Worm (Caenorhabditis elegans) whole organism, young adult: ENCODE measurements around the gene lmtr-3.

Experiments used
- B0035.1 ChIP-seq: sonication (generic microtip); optimal IDR thresholded peaks from 2 replicates; lab custom pipeline; 2016; ENCODE audit warnings: missing genetic modification characterization, mild to moderate bottlenecking, missing compliant biosample characterization, missing genotype, missing genetic modification reagents
- B0261.1 ChIP-seq: sonication (generic microtip); optimal IDR thresholded peaks from 2 replicates; lab custom pipeline; 2016; ENCODE audit warnings: mild to moderate bottlenecking, missing genetic modification characterization, moderate library complexity, missing compliant biosample characterization
- D2030.7 ChIP-seq: fragments of 200-800 bp; sonication (Bioruptor generic); IDR thresholded peaks from 2 replicates; pipeline ENCODE4 v1.3.6; 2022; ENCODE audit warnings: missing genetic modification reagents, missing genetic modification characterization, missing compliant biosample characterization
- F33H1.4 ChIP-seq: fragments of 200-800 bp; sonication (Bioruptor generic); IDR thresholded peaks from 2 replicates; pipeline ENCODE4 v1.3.6; 2022; ENCODE audit warnings: missing genetic modification reagents, missing genetic modification characterization, missing compliant biosample characterization
- F49E8.2 ChIP-seq: sonication (generic microtip); optimal IDR thresholded peaks from 3 replicates; lab custom pipeline; 2017; ENCODE audit warnings: missing genetic modification characterization, mild to moderate bottlenecking, missing compliant biosample characterization, antibody characterized with exemption, moderate library complexity; ENCODE audit not compliant: insufficient read depth
- F55B11.4 ChIP-seq: sonication (generic microtip); optimal IDR thresholded peaks from 2 replicates; lab custom pipeline; 2016; ENCODE audit warnings: missing compliant biosample characterization, missing genetic modification characterization, borderline replicate concordance; ENCODE audit not compliant: insufficient read depth
- F57A8.1 ChIP-seq: fragments of 200-800 bp; sonication (Bioruptor generic); optimal IDR thresholded peaks from 2 replicates; lab custom pipeline; 2018; ENCODE audit warnings: mild to moderate bottlenecking, missing genetic modification characterization, moderate library complexity, missing compliant biosample characterization
- F57C9.4 ChIP-seq: sonication (generic microtip); optimal IDR thresholded peaks from 2 replicates; lab custom pipeline; 2017; ENCODE audit warnings: mild to moderate bottlenecking, missing genetic modification characterization, missing compliant biosample characterization
- T07F8.4 ChIP-seq: sonication (generic microtip); optimal IDR thresholded peaks from 2 replicates; lab custom pipeline; 2016; ENCODE audit warnings: mild to moderate bottlenecking, missing genetic modification characterization, moderate library complexity, missing compliant biosample characterization
- atf-7 ChIP-seq: sonication (generic microtip); optimal IDR thresholded peaks from 2 replicates; lab custom pipeline; 2017; ENCODE audit warnings: mild to moderate bottlenecking, missing genetic modification characterization, missing compliant biosample characterization
- attf-3 ChIP-seq: fragments of 200-800 bp; sonication (Bioruptor generic); conservative IDR thresholded peaks from 2 replicates; pipeline ENCODE4 v1.3.6; 2022; ENCODE audit warnings: missing genetic modification reagents, missing genetic modification characterization, missing compliant biosample characterization
- attf-5 ChIP-seq: fragments of 200-800 bp; sonication (Bioruptor generic); optimal IDR thresholded peaks from 2 replicates; lab custom pipeline; 2018; ENCODE audit warnings: mild to moderate bottlenecking, missing genetic modification characterization, missing compliant biosample characterization
- ccch-3 ChIP-seq: fragments of 200-800 bp; sonication (Bioruptor generic); optimal IDR thresholded peaks from 2 replicates; lab custom pipeline; 2018; ENCODE audit warnings: mild to moderate bottlenecking, missing genetic modification characterization, missing compliant biosample characterization
- ceh-40 ChIP-seq: fragments of 200-800 bp; sonication (Bioruptor generic); IDR thresholded peaks from 2 replicates; pipeline ENCODE4 v1.3.6; 2022; ENCODE audit warnings: missing genetic modification characterization, missing compliant biosample characterization
- dpff-1 ChIP-seq: sonication (generic microtip); optimal IDR thresholded peaks from 2 replicates; lab custom pipeline; 2017; ENCODE audit warnings: mild to moderate bottlenecking, missing genetic modification characterization, missing compliant biosample characterization
- efl-1 ChIP-seq: fragments of 150-350 bp; optimal IDR thresholded peaks from 2 replicates; lab custom pipeline; 2014; ENCODE audit warnings: missing biosample characterization, missing genetic modification reagents, missing genetic modification characterization
- egl-44 ChIP-seq: fragments of 200-800 bp; sonication (Bioruptor generic); IDR thresholded peaks from 2 replicates; pipeline ENCODE4 v1.3.6; 2022; ENCODE audit warnings: missing genetic modification reagents, missing genetic modification characterization, missing compliant biosample characterization
- fkh-3 ChIP-seq: sonication (generic microtip); optimal IDR thresholded peaks from 2 replicates; lab custom pipeline; 2016; ENCODE audit warnings: mild to moderate bottlenecking, missing genetic modification characterization, missing compliant biosample characterization
- gei-17 ChIP-seq: fragments of 200-800 bp; sonication (Bioruptor generic); optimal IDR thresholded peaks from 2 replicates; lab custom pipeline; 2018; ENCODE audit warnings: mild to moderate bottlenecking, missing genetic modification characterization, missing compliant biosample characterization
- him-1 ChIP-seq: sonication (generic microtip); optimal IDR thresholded peaks from 2 replicates; lab custom pipeline; 2016; ENCODE audit warnings: missing genotype, missing genetic modification reagents, missing genetic modification characterization, missing compliant biosample characterization
- hlh-26 ChIP-seq: fragments of 200-800 bp; sonication (Bioruptor generic); conservative IDR thresholded peaks from 2 replicates; pipeline ENCODE4 v1.3.6; 2022; ENCODE audit warnings: missing genetic modification reagents, missing genetic modification characterization, missing compliant biosample characterization
- hrde-1 ChIP-seq: sonication (generic microtip); optimal IDR thresholded peaks from 2 replicates; lab custom pipeline; 2016; ENCODE audit warnings: missing genetic modification characterization, mild to moderate bottlenecking, missing compliant biosample characterization, moderate library complexity, missing genotype, missing genetic modification reagents, borderline replicate concordance
- lin-54 ChIP-seq: fragments of 200-800 bp; sonication (Bioruptor generic); optimal IDR thresholded peaks from 2 replicates; lab custom pipeline; 2018; ENCODE audit warnings: mild to moderate bottlenecking, missing genetic modification characterization, missing compliant biosample characterization
- madf-3 ChIP-seq: fragments of 200-800 bp; sonication (Bioruptor generic); IDR thresholded peaks from 2 replicates; pipeline ENCODE4 v1.3.6; 2022; ENCODE audit warnings: missing genetic modification reagents, missing genetic modification characterization, missing compliant biosample characterization
- mes-4 ChIP-seq: sonication (generic microtip); optimal IDR thresholded peaks from 2 replicates; lab custom pipeline; 2016; ENCODE audit warnings: missing genotype, missing genetic modification characterization, missing compliant biosample characterization
- nfyb-1 ChIP-seq: fragments of 200-800 bp; sonication (Bioruptor generic); IDR thresholded peaks from 2 replicates; pipeline ENCODE4 v1.3.6; 2022; ENCODE audit warnings: missing genetic modification reagents, missing genetic modification characterization, missing compliant biosample characterization
- rec-8 ChIP-seq, 2 experiments: sonication (generic microtip); optimal IDR thresholded peaks; 2 replicates each; lab custom pipeline; 2016; ENCODE audit warnings: mild to moderate bottlenecking in 2 of 2, missing genetic modification characterization in 2 of 2, missing genetic modification reagents in 2 of 2, missing genotype in 2 of 2, missing biosample characterization in 1 of 2, missing compliant biosample characterization in 1 of 2, moderate library complexity in 1 of 2
- repo-1 ChIP-seq: sonication (generic microtip); optimal IDR thresholded peaks from 2 replicates; lab custom pipeline; 2017; ENCODE audit warnings: mild to moderate bottlenecking, missing genetic modification characterization, missing compliant biosample characterization
- sdz-38 ChIP-seq: sonication (generic microtip); optimal IDR thresholded peaks from 2 replicates; lab custom pipeline; 2016; ENCODE audit warnings: missing genotype, missing genetic modification characterization, missing compliant biosample characterization
- sptf-2 ChIP-seq: fragments of 200-800 bp; sonication (Bioruptor generic); optimal IDR thresholded peaks from 2 replicates; lab custom pipeline; 2018; ENCODE audit warnings: mild to moderate bottlenecking, missing genetic modification characterization, missing compliant biosample characterization
- tlf-1 ChIP-seq: fragments of 200-800 bp; sonication (Bioruptor generic); optimal IDR thresholded peaks from 2 replicates; lab custom pipeline; 2018; ENCODE audit warnings: mild to moderate bottlenecking, missing genetic modification characterization, missing compliant biosample characterization
- unc-62 ChIP-seq: fragments of 150-350 bp; optimal IDR thresholded peaks from 2 replicates; lab custom pipeline; 2014; ENCODE audit warnings: missing biosample characterization, missing genetic modification reagents, missing genetic modification characterization
- xnd-1 ChIP-seq: sonication (generic microtip); optimal IDR thresholded peaks from 2 replicates; lab custom pipeline; 2016; ENCODE audit warnings: missing genotype, missing genetic modification reagents, missing genetic modification characterization, missing compliant biosample characterization
- zfh-2 ChIP-seq: fragments of 200-800 bp; sonication (Bioruptor generic); conservative IDR thresholded peaks from 2 replicates; pipeline ENCODE4 v1.3.6; 2022; ENCODE audit warnings: missing genetic modification reagents, missing genetic modification characterization, missing compliant biosample characterization
- ztf-26 ChIP-seq: sonication (generic microtip); optimal IDR thresholded peaks from 2 replicates; lab custom pipeline; 2017; ENCODE audit warnings: missing genetic modification characterization, missing compliant biosample characterization

lmtr-3 gene

ce11 chrV:11157947-11158346 is 34.0 kb downstream of the lmtr-3 start, which contains the start of gene srg-42:
Gene srg-42, minus strand, starts transcription at chrV:11158047.
- TF ChIP-seq lin-54 (no peak), B0261.1 (tag; lab: Kevin White, UChicago) (no peak), egl-44 (GFP tag; lab: Robert Waterston, UW) (no peak), ceh-40 (GFP tag; lab: Robert Waterston, UW) (no peak), fkh-3 (no peak), unc-62 (GFP tag; lab: Kevin White, UChicago) (no peak), F57A8.1 (GFP tag; lab: Kevin White, UChicago) (no peak)

DNA sequence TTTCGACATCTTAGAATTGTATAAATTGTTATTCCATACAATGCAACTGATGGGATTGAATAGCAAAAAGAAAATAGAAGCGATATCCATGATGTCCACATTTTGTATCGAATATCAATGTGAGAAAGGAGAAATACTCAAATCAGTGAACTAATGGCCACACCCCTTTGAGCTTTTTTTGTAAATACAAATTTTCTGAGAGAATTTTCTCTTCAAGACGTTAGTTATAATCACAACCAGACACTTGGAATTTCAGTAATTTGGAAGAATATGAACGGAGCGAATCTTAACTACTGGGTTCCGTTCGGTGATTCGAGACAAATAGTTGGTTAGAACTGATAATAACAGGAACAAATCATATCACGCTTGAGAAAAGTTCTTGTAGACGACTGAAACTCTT is 37.8 kb downstream of the lmtr-3 start, which contains the start of gene srg-41:
Gene srg-41, minus strand, starts transcription at position 101 of the 400 bp plus-strand sequence.
- no peak for TF ChIP-seq zfh-2 (GFP tag; lab: Robert Waterston, UW)
- no peak for TF ChIP-seq ztf-26 (tag; lab: Kevin White, UChicago)
- no peak for TF ChIP-seq B0035.1 (tag; lab: Kevin White, UChicago)
- no peak for TF ChIP-seq T07F8.4 (tag; lab: Kevin White, UChicago)
- no peak for TF ChIP-seq attf-5 (GFP tag; lab: Kevin White, UChicago)
- no peak for TF ChIP-seq D2030.7
- no peak for TF ChIP-seq B0261.1 (tag; lab: Kevin White, UChicago)
- no peak for TF ChIP-seq him-1
- TF ChIP-seq F33H1.4: no peak
- TF ChIP-seq repo-1 (tag; lab: Kevin White, UChicago): no peak

- no peak for TF ChIP-seq tlf-1 (GFP tag; lab: Kevin White, UChicago)
- TF ChIP-seq sptf-2 (GFP tag; lab: Kevin White, UChicago): no peak
- no peak for TF ChIP-seq F55B11.4 (tag; lab: Kevin White, UChicago)
- TF ChIP-seq rec-8 (tag; optimal IDR thresholded peaks at IDR 0.05; lab: Kevin White, UChicago): no peak
- TF ChIP-seq hlh-26: no peak
Observed at ce11 chrV:11164475-11164874, 40.5 kb downstream of the lmtr-3 start, which contains the start of gene srg-40. Gene srg-40, minus strand, starts transcription at chrV:11164575.

DNA sequence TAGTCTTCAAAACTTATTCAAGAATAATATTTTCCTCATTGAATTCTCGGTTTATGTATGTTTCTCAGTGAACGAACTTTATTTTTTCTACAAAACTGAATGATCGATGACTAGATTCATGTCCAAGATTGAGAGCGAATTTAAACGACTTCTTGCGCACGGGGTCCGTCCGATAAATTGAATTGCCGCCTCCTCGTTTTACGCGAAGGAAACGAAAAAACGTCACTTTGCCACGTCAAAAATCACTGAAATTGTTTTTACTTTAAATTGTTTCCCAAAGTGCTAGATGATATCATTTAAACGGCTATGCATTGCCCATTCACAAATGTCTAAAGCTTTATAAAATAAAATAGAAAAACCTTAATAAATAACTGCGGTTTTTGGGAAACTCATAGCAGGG is 43.8 kb downstream of the lmtr-3 start:
- no peak for TF ChIP-seq F49E8.2 (tag; lab: Kevin White, UChicago)
- TF ChIP-seq efl-1: no peak
- no peak for TF ChIP-seq dpff-1 (tag; lab: Kevin White, UChicago)
- no peak for TF ChIP-seq xnd-1
- TF ChIP-seq B0035.1 (tag; lab: Kevin White, UChicago): no peak
- TF ChIP-seq ccch-3 (GFP tag; lab: Kevin White, UChicago): no peak
- no peak for TF ChIP-seq nfyb-1 (GFP tag; lab: Robert Waterston, UW)
- no peak for TF ChIP-seq hrde-1 (tag; lab: Kevin White, UChicago)
- no peak for TF ChIP-seq fkh-3
- no peak for TF ChIP-seq gei-17 (GFP tag; lab: Kevin White, UChicago)
- TF ChIP-seq sdz-38 (tag; lab: Kevin White, UChicago): no peak
- TF ChIP-seq mes-4 (tag; lab: Kevin White, UChicago): no peak
- no peak for TF ChIP-seq atf-7 (tag; lab: Kevin White, UChicago)
- no peak for TF ChIP-seq F57C9.4
- no peak for TF ChIP-seq attf-3 (GFP tag; lab: Robert Waterston, UW)
- TF ChIP-seq madf-3 (GFP tag; lab: Robert Waterston, UW): no peak
